Worm (Caenorhabditis elegans) whole organism, mixed stage, embryonic: ENCODE data around the gene tric-1B.1.

ENCODE experiments used
- blmp-1 ChIP-seq: fragments of 150-350 bp; optimal IDR thresholded peaks from 2 replicates; lab custom pipeline; 2014; ENCODE audit warnings: missing biosample characterization, missing genetic modification characterization
- cnd-1 ChIP-seq: fragments of 200-800 bp; sonication (Bioruptor generic); optimal IDR thresholded peaks from 2 replicates; lab custom pipeline; 2018; ENCODE audit warnings: mild to moderate bottlenecking, missing genetic modification characterization, missing compliant biosample characterization
- elt-1 ChIP-seq: sonication (generic microtip); optimal IDR thresholded peaks from 2 replicates; lab custom pipeline; 2017; ENCODE audit warnings: missing genetic modification characterization, mild to moderate bottlenecking, missing compliant biosample characterization, antibody characterized with exemption, moderate library complexity, borderline replicate concordance; ENCODE audit not compliant: insufficient read depth
- elt-3 ChIP-seq: fragments of 150-350 bp; optimal IDR thresholded peaks from 2 replicates; lab custom pipeline; 2014; ENCODE audit warnings: missing biosample characterization, missing genetic modification characterization
- ham-2 ChIP-seq: fragments of 200-800 bp; sonication (Bioruptor generic); optimal IDR thresholded peaks from 2 replicates; lab custom pipeline; 2018; ENCODE audit warnings: mild to moderate bottlenecking, missing genetic modification characterization, missing compliant biosample characterization
- hlh-1 ChIP-seq: fragments of 150-350 bp; optimal IDR thresholded peaks from 2 replicates; lab custom pipeline; 2014; ENCODE audit warnings: missing biosample characterization, missing genetic modification reagents, missing genetic modification characterization
- lin-13 ChIP-seq: fragments of 150-350 bp; optimal IDR thresholded peaks from 2 replicates; lab custom pipeline; 2014; ENCODE audit warnings: missing biosample characterization, missing genetic modification characterization
- lsy-2 ChIP-seq: fragments of 150-350 bp; optimal IDR thresholded peaks from 2 replicates; lab custom pipeline; 2014; ENCODE audit warnings: missing biosample characterization, missing genetic modification characterization
- mep-1 ChIP-seq: fragments of 150-350 bp; optimal IDR thresholded peaks from 2 replicates; lab custom pipeline; 2017; ENCODE audit warnings: missing biosample characterization, missing genetic modification reagents, missing genetic modification characterization, inconsistent platforms
- nhr-237 ChIP-seq: fragments of 150-350 bp; optimal IDR thresholded peaks from 2 replicates; lab custom pipeline; 2014; ENCODE audit warnings: missing biosample characterization, missing genetic modification characterization
- nhr-28 ChIP-seq: fragments of 150-350 bp; optimal IDR thresholded peaks from 2 replicates; lab custom pipeline; 2014; ENCODE audit warnings: missing biosample characterization, missing genetic modification characterization
- pha-4 ChIP-seq: fragments of 150-350 bp; optimal IDR thresholded peaks from 2 replicates; lab custom pipeline; 2018; ENCODE audit warnings: missing biosample characterization, missing genetic modification reagents, missing genetic modification characterization
- snpc-4 ChIP-seq: fragments of 150-350 bp; optimal IDR thresholded peaks from 2 replicates; lab custom pipeline; 2014; ENCODE audit warnings: missing biosample characterization, missing genetic modification characterization
- sptf-1 ChIP-seq: sonication (generic microtip); optimal IDR thresholded peaks from 2 replicates; lab custom pipeline; 2017; ENCODE audit warnings: mild to moderate bottlenecking, missing genetic modification characterization, moderate library complexity, missing compliant biosample characterization

DNA sequence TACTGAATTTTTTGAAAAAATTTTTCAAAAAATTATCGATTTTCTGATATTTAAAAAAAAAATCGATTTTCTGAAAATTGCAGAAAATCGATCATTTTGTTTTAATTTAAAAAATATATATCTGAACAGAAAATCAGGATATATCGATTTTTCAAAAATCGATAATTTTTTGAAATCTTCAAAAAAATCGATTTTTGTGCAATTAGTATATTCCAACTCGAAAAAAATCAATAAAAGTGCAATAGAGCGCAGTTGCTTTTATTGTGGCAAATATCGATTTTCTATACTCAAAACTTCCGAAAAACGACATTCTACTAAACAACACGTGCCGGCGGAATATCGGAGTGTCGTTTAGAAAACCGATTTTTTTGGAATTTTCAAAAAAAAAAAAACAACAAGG is 34.6 kb upstream of the tric-1B.1 start:
- TF ChIP-seq pha-4 (tag; lab: Kevin White, UChicago), result no peak
- TF ChIP-seq nhr-237, result no peak
- TF ChIP-seq lsy-2 (tag; lab: Kevin White, UChicago), result no peak
- no peak for TF ChIP-seq lin-13
- no peak for TF ChIP-seq snpc-4
- no peak for TF ChIP-seq elt-1 (tag; lab: Kevin White, UChicago)
- no peak for TF ChIP-seq blmp-1 (tag; lab: Kevin White, UChicago)
- no peak for TF ChIP-seq elt-3 (tag; lab: Kevin White, UChicago)
- no peak for TF ChIP-seq cnd-1 (tag; lab: Kevin White, UChicago)
- no peak for TF ChIP-seq hlh-1 (tag; lab: Kevin White, UChicago)
- TF ChIP-seq mep-1 (tag; lab: Kevin White, UChicago), result no peak
- no peak for TF ChIP-seq ham-2 (GFP tag; lab: Kevin White, UChicago)
- no peak for TF ChIP-seq nhr-28 (tag; lab: Kevin White, UChicago)
- no peak for TF ChIP-seq sptf-1 (tag; lab: Kevin White, UChicago)
